Fruit fly (Drosophila melanogaster) whole organism, adult: ENCODE measurements around the gene Mrp5.
A peak's percentile ranks its signal among the peaks of the same experiment; 100 is the strongest.

Experiments used
- CG11617 ChIP-seq: fragments of 200-800 bp; sonication (Bioruptor generic); optimal IDR thresholded peaks from 2 replicates; lab custom pipeline; 2017; ENCODE audit warnings: mild to moderate bottlenecking, missing biosample characterization, missing genetic modification reagents, missing genetic modification characterization
- CG12768 ChIP-seq: fragments of 200-800 bp; sonication (Bioruptor generic); optimal IDR thresholded peaks from 2 replicates; lab custom pipeline; 2017; ENCODE audit warnings: missing biosample characterization, missing genetic modification characterization, mild to moderate bottlenecking, moderate library complexity, missing genetic modification reagents
- CG14711 ChIP-seq: fragments of 200-800 bp; sonication (Bioruptor generic); optimal IDR thresholded peaks from 2 replicates; lab custom pipeline; 2018; ENCODE audit warnings: missing biosample characterization, mild to moderate bottlenecking, missing genetic modification characterization, moderate library complexity
- CG1620 ChIP-seq: fragments of 200-800 bp; sonication (Bioruptor generic); optimal IDR thresholded peaks from 2 replicates; lab custom pipeline; 2016; ENCODE audit warnings: missing biosample characterization, missing genetic modification characterization
- CG33017 ChIP-seq: fragments of 200-800 bp; sonication (Bioruptor generic); optimal IDR thresholded peaks from 2 replicates; lab custom pipeline; 2018; ENCODE audit warnings: missing biosample characterization, mild to moderate bottlenecking, missing genetic modification characterization, moderate library complexity
- CG5204 ChIP-seq: fragments of 200-800 bp; sonication (Bioruptor generic); optimal IDR thresholded peaks from 2 replicates; lab custom pipeline; 2016; ENCODE audit warnings: missing biosample characterization, missing genetic modification characterization
- CG7045 ChIP-seq: fragments of 200-800 bp; sonication (Bioruptor generic); optimal IDR thresholded peaks from 2 replicates; lab custom pipeline; 2017; ENCODE audit warnings: missing biosample characterization, mild to moderate bottlenecking, missing genetic modification characterization
- CG7101 ChIP-seq: fragments of 200-800 bp; sonication (Bioruptor generic); optimal IDR thresholded peaks from 2 replicates; lab custom pipeline; 2018; ENCODE audit warnings: missing biosample characterization, mild to moderate bottlenecking, missing genetic modification characterization, moderate library complexity
- Clk ChIP-seq: fragments of 200-800 bp; sonication (Bioruptor generic); optimal IDR thresholded peaks from 2 replicates; lab custom pipeline; 2017; ENCODE audit warnings: missing biosample characterization, missing genetic modification characterization
- Crg-1 ChIP-seq: fragments of 200-800 bp; sonication (Bioruptor generic); optimal IDR thresholded peaks from 2 replicates; lab custom pipeline; 2016; ENCODE audit warnings: missing biosample characterization, missing genetic modification characterization
- Hr96 ChIP-seq: fragments of 200-800 bp; sonication (Bioruptor generic); optimal IDR thresholded peaks from 2 replicates; lab custom pipeline; 2016; ENCODE audit warnings: missing biosample characterization, missing genetic modification characterization
- Mnt ChIP-seq: fragments of 200-800 bp; sonication (Bioruptor generic); optimal IDR thresholded peaks from 2 replicates; lab custom pipeline; 2016; ENCODE audit warnings: missing biosample characterization, mild to moderate bottlenecking, missing genetic modification characterization
- bab1 ChIP-seq: fragments of 200-800 bp; sonication (Bioruptor generic); optimal IDR thresholded peaks from 3 replicates; lab custom pipeline; 2019; ENCODE audit warnings: missing biosample characterization, mild to moderate bottlenecking, missing genetic modification characterization, moderate library complexity
- cic ChIP-seq: fragments of 200-800 bp; sonication (Bioruptor generic); optimal IDR thresholded peaks from 2 replicates; lab custom pipeline; 2017; ENCODE audit warnings: missing biosample characterization, mild to moderate bottlenecking, missing genetic modification characterization, moderate library complexity
- cnc ChIP-seq, 2 experiments: fragments of >200 bp; optimal IDR thresholded peaks; 2 replicates each; lab custom pipeline; 2017
- kay ChIP-seq: fragments of 200-800 bp; sonication (Bioruptor generic); peaks from one replicate; lab custom pipeline; 2016; ENCODE audit warnings: missing biosample characterization, missing genetic modification characterization, borderline replicate concordance
- ovo ChIP-seq: fragments of 200-800 bp; sonication (Bioruptor generic); optimal IDR thresholded peaks from 2 replicates; lab custom pipeline; 2016; ENCODE audit warnings: missing biosample characterization, missing genetic modification characterization
- pad ChIP-seq: fragments of 200-800 bp; sonication (Bioruptor generic); optimal IDR thresholded peaks from 3 replicates; lab custom pipeline; 2017; ENCODE audit warnings: missing biosample characterization, missing genetic modification characterization, mild to moderate bottlenecking, moderate library complexity, missing genetic modification reagents
- tj ChIP-seq: fragments of 200-800 bp; sonication (Bioruptor generic); optimal IDR thresholded peaks from 3 replicates; lab custom pipeline; 2017; ENCODE audit warnings: missing biosample characterization, mild to moderate bottlenecking, missing genetic modification characterization, moderate library complexity
- toe ChIP-seq: fragments of 200-800 bp; sonication (Bioruptor generic); optimal IDR thresholded peaks from 2 replicates; lab custom pipeline; 2016; ENCODE audit warnings: missing biosample characterization, missing genetic modification characterization

Gene Mrp5

DNA sequence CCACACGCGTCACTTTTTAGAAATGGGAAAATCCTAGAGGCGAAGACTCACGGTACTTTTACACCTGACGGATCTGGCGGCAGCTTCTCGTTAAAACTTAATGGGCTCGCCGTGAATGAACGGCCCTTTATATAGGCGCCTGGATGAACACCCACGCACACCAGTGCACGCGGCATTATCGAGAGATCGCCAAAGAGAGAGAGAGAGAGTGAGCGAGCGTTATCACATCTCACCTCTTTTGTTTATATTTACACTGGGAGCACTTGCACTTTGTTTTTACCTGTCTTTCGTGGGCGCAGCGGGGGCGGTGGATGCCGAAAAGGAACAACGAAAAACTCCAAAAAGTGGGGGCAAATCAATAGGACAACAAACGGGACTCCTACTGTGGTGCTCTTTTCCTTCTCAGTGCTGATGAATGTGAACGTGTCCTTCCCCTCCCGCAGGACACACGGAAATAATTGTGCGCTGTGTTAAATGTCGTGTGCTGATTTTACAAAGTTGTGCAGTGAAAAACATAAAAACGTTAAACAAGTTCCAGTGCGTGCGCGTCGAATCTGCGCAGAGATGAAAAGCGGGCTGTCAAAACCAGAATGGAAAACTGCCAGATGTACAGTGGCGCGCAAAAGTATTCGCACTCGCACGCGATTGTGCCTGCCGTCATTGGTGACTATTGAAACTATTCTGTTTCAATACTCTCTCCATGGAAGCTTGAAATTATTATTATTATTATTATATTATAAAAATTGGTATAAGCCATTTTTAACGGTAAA is at the start of gene Mrp5:
Gene Mrp5, minus strand, starts transcription at position 561 of the 770 bp plus-strand sequence.
- TF ChIP-seq pad (GFP tag; lab: Kevin White, UChicago) = peak; percentile 42
- TF ChIP-seq bab1 = no peak
- peak; percentile 61 for TF ChIP-seq cic (GFP tag; lab: Kevin White, UChicago)
- peak; percentile 30 for TF ChIP-seq Hr96
- TF ChIP-seq Mnt = no peak
- peak; percentile 56 for TF ChIP-seq CG12768 (GFP tag; lab: Kevin White, UChicago)
- no peak for TF ChIP-seq CG33017
- TF ChIP-seq CG7045 = no peak

DNA sequence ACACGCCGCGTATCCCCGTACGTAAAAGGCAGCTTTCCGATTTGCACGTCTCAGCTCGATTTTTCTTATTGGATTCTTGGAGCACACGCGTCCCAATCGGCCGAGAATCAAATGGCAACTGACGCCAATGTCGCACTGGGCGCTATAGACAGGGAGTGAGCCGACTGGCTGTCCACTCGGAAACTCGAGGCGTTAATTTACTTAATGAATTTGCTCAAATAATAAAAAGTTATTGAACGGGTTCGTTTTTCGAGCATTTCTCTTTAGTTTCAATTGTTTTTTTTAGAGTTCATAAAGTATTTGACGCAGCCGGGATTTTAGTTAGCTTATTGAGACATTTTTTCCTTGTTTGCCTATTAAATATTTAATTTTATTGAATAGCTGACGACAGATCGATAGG is 49.8 kb upstream of the Mrp5 start, which contains the start of gene CG4462:
Gene CG4462, minus strand, starts transcription at position 101 of the 400 bp plus-strand sequence.
- TF ChIP-seq CG12768 (GFP tag; lab: Kevin White, UChicago) (no peak), CG5204 (GFP tag; lab: Kevin White, UChicago) (no peak), CG11617 (GFP tag; lab: Kevin White, UChicago) (no peak), cnc (optimal IDR thresholded peaks at IDR 0.05; lab: Kevin White, UChicago) (no peak), ovo (no peak), tj (GFP tag; lab: Kevin White, UChicago) (no peak), cic (GFP tag; lab: Kevin White, UChicago) (no peak), CG33017 (no peak), CG14711 (no peak), CG7101 (tag; lab: Kevin White, UChicago) (no peak), CG7045 (no peak), Mnt (no peak), CG1620 (no peak), kay (GFP tag; lab: Kevin White, UChicago) (no peak)

DNA sequence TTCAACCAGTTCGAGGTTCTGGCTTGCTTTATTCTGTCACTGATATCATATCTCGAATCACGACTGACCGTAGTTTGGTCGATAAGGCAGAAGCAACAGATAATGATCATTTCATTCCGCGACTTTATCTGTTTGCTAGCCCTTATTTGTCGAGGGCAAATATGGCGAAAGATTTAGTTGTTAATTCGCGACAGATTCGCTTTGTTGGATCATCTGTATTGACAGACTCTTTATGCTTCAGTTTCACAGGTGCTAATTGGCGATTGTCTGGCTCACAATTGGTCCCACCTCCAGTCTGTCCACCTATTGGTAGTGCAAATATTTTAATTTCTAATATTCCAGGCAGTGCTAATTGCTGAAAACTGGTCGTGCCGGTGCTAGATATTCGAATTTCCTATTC is 48.9 kb upstream of the Mrp5 start:
- peak; percentile 85 for TF ChIP-seq Crg-1 (GFP tag; lab: Kevin White, UChicago)
- TF ChIP-seq CG1620 = peak; percentile 38
- TF ChIP-seq bab1 = no peak
- TF ChIP-seq CG33017 = peak; percentile 67
- TF ChIP-seq toe = peak; percentile 75
- TF ChIP-seq CG7101 (tag; lab: Kevin White, UChicago) = peak; percentile 79
- no peak for TF ChIP-seq tj (GFP tag; lab: Kevin White, UChicago)
- no peak for TF ChIP-seq cnc (optimal IDR thresholded peaks at IDR 0.05; lab: Kevin White, UChicago)
- peak; percentile 47 for TF ChIP-seq Hr96
- TF ChIP-seq CG5204 (GFP tag; lab: Kevin White, UChicago) = peak; percentile 12
- peak; percentile 40 for TF ChIP-seq Clk (GFP tag; lab: Kevin White, UChicago)
- TF ChIP-seq CG11617 (GFP tag; lab: Kevin White, UChicago) = peak; percentile 54
- peak; percentile 96 for TF ChIP-seq kay (GFP tag; lab: Kevin White, UChicago)
- peak; percentile 92 for TF ChIP-seq CG7045
- TF ChIP-seq pad (GFP tag; lab: Kevin White, UChicago) = peak; percentile 43
- peak; percentile 35 for TF ChIP-seq Mnt
- peak; percentile 66 for TF ChIP-seq CG12768 (GFP tag; lab: Kevin White, UChicago)
- peak; percentile 84 for TF ChIP-seq cic (GFP tag; lab: Kevin White, UChicago)
- peak; percentile 71 for TF ChIP-seq ovo
- TF ChIP-seq CG14711 = peak; percentile 33

DNA sequence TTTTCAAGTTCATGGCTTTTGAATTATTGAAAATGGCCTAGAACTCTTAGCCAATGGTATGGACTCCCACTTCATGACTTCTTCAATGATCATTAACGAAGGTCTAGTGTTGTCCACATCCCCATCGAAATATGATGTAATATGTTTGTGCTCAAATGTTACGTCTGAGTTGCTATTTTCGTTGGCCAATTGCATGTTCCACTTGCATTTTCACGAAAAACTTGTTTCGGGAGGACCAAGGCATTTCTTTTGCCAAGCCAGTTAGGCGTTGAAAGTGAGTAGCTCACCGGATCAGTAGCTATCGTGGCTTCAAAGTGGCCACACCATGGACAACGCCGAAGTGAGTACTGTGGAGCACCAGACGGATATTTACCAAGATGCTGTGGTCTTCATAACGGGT is 42.7 kb upstream of the Mrp5 start, which contains the start of gene CG4770:
Gene CG4770, plus strand, starts transcription at position 301 of the 400 bp plus-strand sequence.
- TF ChIP-seq Clk (GFP tag; lab: Kevin White, UChicago) = no peak
- no peak for TF ChIP-seq bab1
- no peak for TF ChIP-seq CG33017
- no peak for TF ChIP-seq ovo
- TF ChIP-seq CG7101 (tag; lab: Kevin White, UChicago) = no peak

DNA sequence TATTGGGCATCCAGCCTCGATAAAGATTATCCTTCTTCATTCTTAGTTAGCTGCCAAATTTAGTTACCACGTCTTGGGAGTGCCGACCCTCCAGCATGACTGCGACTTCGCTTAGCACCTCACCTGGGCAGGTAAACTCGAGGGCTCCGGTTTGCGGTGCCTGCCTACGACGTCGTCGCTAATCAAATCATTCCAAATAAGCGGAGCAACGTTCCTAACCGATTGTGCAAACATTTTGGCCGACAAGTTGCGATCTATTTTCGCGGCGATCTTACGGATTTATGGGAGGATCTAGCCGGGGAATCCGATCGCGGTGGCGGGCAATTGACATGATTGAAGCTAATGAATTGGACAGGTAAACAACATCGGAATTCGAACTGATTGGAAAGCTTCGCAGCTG is 42.3 kb upstream of the Mrp5 start, which contains the start of gene CG4465:
Gene CG4465, minus strand, starts transcription at position 101 of the 400 bp plus-strand sequence.
- TF ChIP-seq Hr96 = no peak
- TF ChIP-seq CG7045 = no peak
- no peak for TF ChIP-seq Clk (GFP tag; lab: Kevin White, UChicago)
- no peak for TF ChIP-seq toe
- no peak for TF ChIP-seq Crg-1 (GFP tag; lab: Kevin White, UChicago)
- TF ChIP-seq bab1 = no peak
- TF ChIP-seq cnc (optimal IDR thresholded peaks at IDR 0.05; lab: Kevin White, UChicago) = no peak
- no peak for TF ChIP-seq kay (GFP tag; lab: Kevin White, UChicago)
- TF ChIP-seq CG11617 (GFP tag; lab: Kevin White, UChicago) = no peak
- no peak for TF ChIP-seq CG7101 (tag; lab: Kevin White, UChicago)

DNA sequence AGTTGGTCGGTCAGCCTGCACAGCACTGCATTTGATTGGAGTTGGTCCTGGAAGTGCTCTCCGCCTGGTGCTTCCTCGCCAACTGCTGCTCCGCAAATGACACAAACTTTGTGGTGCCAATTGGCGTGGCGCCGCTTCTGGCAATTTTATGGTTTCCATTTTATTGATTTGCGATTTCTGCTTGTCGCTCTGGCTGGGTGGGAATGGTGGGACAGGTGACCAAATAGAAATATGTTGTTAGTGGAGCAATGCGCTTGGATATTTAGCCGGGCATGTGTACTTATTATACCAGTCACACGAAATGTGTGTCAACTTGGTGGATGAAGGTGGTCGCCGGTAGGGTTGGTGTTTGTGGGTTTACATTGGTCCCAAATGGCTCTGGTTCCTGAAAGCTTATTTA is 39.8 kb upstream of the Mrp5 start, which contains the start of the genes Xport-A and Xport-B:
Gene Xport-A, minus strand, starts transcription at position 101 of the 400 bp plus-strand sequence.
Gene Xport-B, minus strand, starts transcription at position 101 of the 400 bp plus-strand sequence.
- TF ChIP-seq CG5204 (GFP tag; lab: Kevin White, UChicago) (no peak), bab1 (no peak)

DNA sequence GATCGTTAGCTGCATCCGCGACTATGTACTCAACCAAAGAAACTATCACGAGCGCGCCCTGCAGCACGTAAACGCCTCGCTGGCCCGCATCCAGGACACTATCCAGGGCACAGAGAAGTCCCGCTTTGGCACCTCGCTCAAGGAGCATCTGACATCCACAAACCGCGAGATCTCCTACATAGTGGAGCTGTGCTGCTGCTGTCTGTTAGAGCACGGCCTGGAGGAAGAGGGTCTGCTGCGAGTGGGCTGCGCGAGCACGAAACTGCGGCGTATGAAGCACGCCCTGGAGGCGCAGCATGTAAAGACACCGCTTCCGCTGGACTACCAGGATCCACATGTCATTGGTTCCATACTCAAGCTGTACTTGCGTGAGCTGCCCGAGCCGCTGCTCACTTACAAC is 35.6 kb upstream of the Mrp5 start:
- no peak for TF ChIP-seq CG11617 (GFP tag; lab: Kevin White, UChicago)
- no peak for TF ChIP-seq Crg-1 (GFP tag; lab: Kevin White, UChicago)
- no peak for TF ChIP-seq CG33017
- TF ChIP-seq bab1 = no peak
- TF ChIP-seq CG1620 = no peak
